Fruit fly (Drosophila melanogaster) whole organism, embryonic: ENCODE results near the gene CG14273.

Experiments used
- CG12219 ChIP-seq: fragments of 200-800 bp; sonication (Bioruptor generic); optimal IDR thresholded peaks from 3 replicates; lab custom pipeline; 2018; ENCODE audit warnings: missing biosample characterization, mild to moderate bottlenecking, missing genetic modification characterization
- CG12769 ChIP-seq: fragments of 200-800 bp; sonication (Bioruptor generic); optimal IDR thresholded peaks from 2 replicates; lab custom pipeline; 2019; ENCODE audit warnings: missing biosample characterization, mild to moderate bottlenecking, missing genetic modification characterization, moderate library complexity
- CG13296 ChIP-seq: fragments of 200-800 bp; sonication (Bioruptor generic); optimal IDR thresholded peaks from 3 replicates; lab custom pipeline; 2018; ENCODE audit warnings: missing biosample characterization, mild to moderate bottlenecking, missing genetic modification characterization
- CG14860 ChIP-seq: fragments of 200-800 bp; sonication (Bioruptor generic); IDR thresholded peaks from 3 replicates; pipeline ENCODE4 v1.3.6; 2022; ENCODE audit warnings: missing biosample characterization, missing genetic modification characterization; ENCODE audit not compliant: partially characterized antibody
- CG16813 ChIP-seq: fragments of 200-800 bp; sonication (Bioruptor generic); IDR thresholded peaks from 3 replicates; pipeline ENCODE4 v1.3.6; 2022; ENCODE audit warnings: missing biosample characterization, missing genetic modification characterization; ENCODE audit not compliant: partially characterized antibody
- CG1832 ChIP-seq: fragments of 200-800 bp; sonication (Bioruptor generic); optimal IDR thresholded peaks from 2 replicates; lab custom pipeline; 2017; ENCODE audit warnings: missing biosample characterization, mild to moderate bottlenecking, missing genetic modification characterization, inconsistent platforms
- CG2120 ChIP-seq: fragments of 200-800 bp; sonication (Bioruptor generic); optimal IDR thresholded peaks from 3 replicates; lab custom pipeline; 2016; ENCODE audit warnings: missing biosample characterization, missing genetic modification characterization
- CG2202 ChIP-seq: fragments of 200-800 bp; sonication (Bioruptor generic); optimal IDR thresholded peaks from 2 replicates; lab custom pipeline; 2018; ENCODE audit warnings: missing biosample characterization, mild to moderate bottlenecking, missing genetic modification characterization
- CG2712 ChIP-seq: fragments of 200-800 bp; optimal IDR thresholded peaks from 3 replicates; lab custom pipeline; 2019; ENCODE audit warnings: missing biosample characterization, mild to moderate bottlenecking, missing genetic modification characterization, moderate library complexity
- CG3163 ChIP-seq: fragments of 200-800 bp; sonication (Bioruptor generic); optimal IDR thresholded peaks from 3 replicates; lab custom pipeline; 2016; ENCODE audit warnings: missing biosample characterization, missing genetic modification characterization
- CG32532 ChIP-seq: fragments of 200-800 bp; sonication (Bioruptor generic); IDR thresholded peaks from 2 replicates; pipeline ENCODE4 v1.3.6; 2022; ENCODE audit warnings: missing biosample characterization, missing genetic modification characterization
- CG34422 ChIP-seq: fragments of 200-800 bp; sonication (Bioruptor generic); IDR thresholded peaks from 3 replicates; pipeline ENCODE4 v1.3.6; 2022; ENCODE audit warnings: missing biosample characterization, missing genetic modification characterization
- CG3847 ChIP-seq: fragments of 200-800 bp; sonication (Bioruptor generic); IDR thresholded peaks from 2 replicates; pipeline ENCODE4 v1.3.6; 2022; ENCODE audit warnings: missing biosample characterization, missing genetic modification characterization
- CG4360 ChIP-seq: fragments of 200-800 bp; sonication (Bioruptor generic); IDR thresholded peaks from 2 replicates; pipeline ENCODE4 v1.3.6; 2022; ENCODE audit warnings: missing biosample characterization, missing genetic modification characterization
- CG4424 ChIP-seq: fragments of 200-800 bp; sonication (Bioruptor generic); optimal IDR thresholded peaks from 3 replicates; lab custom pipeline; 2016; ENCODE audit warnings: missing biosample characterization, missing genetic modification characterization
- CG4617 ChIP-seq: fragments of 200-800 bp; sonication (Bioruptor generic); optimal IDR thresholded peaks from 3 replicates; lab custom pipeline; 2016; ENCODE audit warnings: missing biosample characterization, missing genetic modification characterization, borderline replicate concordance
- CG5180 ChIP-seq: fragments of 200-800 bp; sonication (Bioruptor generic); optimal IDR thresholded peaks from 3 replicates; lab custom pipeline; 2017; ENCODE audit warnings: missing biosample characterization, missing genetic modification characterization, mild to moderate bottlenecking, moderate library complexity, missing genetic modification reagents
- CG6254 ChIP-seq: fragments of 200-800 bp; sonication (Bioruptor generic); optimal IDR thresholded peaks from 3 replicates; lab custom pipeline; 2017; ENCODE audit warnings: mild to moderate bottlenecking, missing biosample characterization, missing genetic modification reagents, missing genetic modification characterization
- CG6854 ChIP-seq: fragments of 200-800 bp; sonication (Bioruptor generic); optimal IDR thresholded peaks from 3 replicates; lab custom pipeline; 2017; ENCODE audit warnings: missing biosample characterization, mild to moderate bottlenecking, missing genetic modification characterization
- CG7372 ChIP-seq: fragments of 200-800 bp; sonication (Bioruptor generic); IDR thresholded peaks from 2 replicates; pipeline ENCODE4 v1.3.6; 2022; ENCODE audit warnings: missing biosample characterization, missing genetic modification characterization
- D19B ChIP-seq: fragments of 200-800 bp; sonication (Bioruptor generic); optimal IDR thresholded peaks from 2 replicates; lab custom pipeline; 2017; ENCODE audit warnings: missing biosample characterization, mild to moderate bottlenecking, missing genetic modification characterization
- E2f2 ChIP-seq: fragments of 200-800 bp; sonication (Bioruptor generic); IDR thresholded peaks from 2 replicates; pipeline ENCODE4 v1.3.6; 2022; ENCODE audit warnings: missing biosample characterization, missing genetic modification characterization
- H2.0 ChIP-seq: fragments of 200-800 bp; sonication (Bioruptor generic); IDR thresholded peaks from 2 replicates; pipeline ENCODE4 v1.3.6; 2022; ENCODE audit warnings: missing biosample characterization, missing genetic modification characterization
- Hey ChIP-seq: fragments of 200-800 bp; sonication (Bioruptor generic); optimal IDR thresholded peaks from 3 replicates; lab custom pipeline; 2018; ENCODE audit warnings: missing biosample characterization, mild to moderate bottlenecking, missing genetic modification characterization
- Med ChIP-seq: fragments of 200-800 bp; sonication (Bioruptor generic); peaks from one replicate; lab custom pipeline; 2016; ENCODE audit warnings: missing biosample characterization, missing genetic modification characterization, mild to moderate bottlenecking, inconsistent platforms, moderate library complexity
- Nf-YC ChIP-seq: fragments of 200-800 bp; optimal IDR thresholded peaks from 3 replicates; lab custom pipeline; 2019; ENCODE audit warnings: missing biosample characterization, mild to moderate bottlenecking, missing genetic modification characterization, moderate library complexity
- NfI ChIP-seq: fragments of 200-800 bp; sonication (Bioruptor generic); optimal IDR thresholded peaks from 3 replicates; lab custom pipeline; 2018; ENCODE audit warnings: missing biosample characterization, mild to moderate bottlenecking, missing genetic modification characterization, moderate library complexity
- Poxn ChIP-seq: fragments of 200-800 bp; sonication (Bioruptor generic); IDR thresholded peaks from 2 replicates; pipeline ENCODE4 v1.3.6; 2022; ENCODE audit warnings: missing biosample characterization, missing genetic modification characterization
- Ravus ChIP-seq: fragments of 200-800 bp; sonication (Bioruptor generic); IDR thresholded peaks from 2 replicates; pipeline ENCODE4 v1.3.6; 2022; ENCODE audit warnings: missing biosample characterization, missing genetic modification characterization
- Scr ChIP-seq: fragments of 200-800 bp; sonication (Bioruptor generic); IDR thresholded peaks from 2 replicates; pipeline ENCODE4 v1.3.6; 2022; ENCODE audit warnings: missing biosample characterization, missing genetic modification characterization; ENCODE audit not compliant: partially characterized antibody
- TFAM ChIP-seq: fragments of 200-800 bp; sonication (Bioruptor generic); optimal IDR thresholded peaks from 2 replicates; lab custom pipeline; 2017; ENCODE audit warnings: missing biosample characterization, missing genetic modification characterization, inconsistent platforms
- ac ChIP-seq: fragments of 200-800 bp; sonication (Bioruptor generic); optimal IDR thresholded peaks from 3 replicates; lab custom pipeline; 2017; ENCODE audit warnings: missing biosample characterization, mild to moderate bottlenecking, missing genetic modification characterization
- bab2 ChIP-seq: fragments of 200-800 bp; sonication (Bioruptor generic); optimal IDR thresholded peaks from 2 replicates; lab custom pipeline; 2016; ENCODE audit warnings: missing biosample characterization, missing genetic modification characterization
- bigmax ChIP-seq: fragments of 200-800 bp; sonication (Bioruptor generic); optimal IDR thresholded peaks from 2 replicates; lab custom pipeline; 2018; ENCODE audit warnings: missing biosample characterization, mild to moderate bottlenecking, missing genetic modification characterization
- croc ChIP-seq: fragments of 200-800 bp; sonication (Bioruptor generic); conservative IDR thresholded peaks from 3 replicates; pipeline ENCODE4 v1.3.6; 2022; ENCODE audit warnings: missing biosample characterization, missing genetic modification characterization
- esg ChIP-seq: fragments of 200-800 bp; sonication (Bioruptor generic); conservative IDR thresholded peaks from 2 replicates; pipeline ENCODE4 v1.3.6; 2022; ENCODE audit warnings: missing biosample characterization, missing genetic modification characterization
- gfzf ChIP-seq: fragments of 200-800 bp; sonication (Bioruptor generic); optimal IDR thresholded peaks from 2 replicates; lab custom pipeline; 2016; ENCODE audit warnings: missing biosample characterization, mild to moderate bottlenecking, missing genetic modification characterization, moderate library complexity
- hth ChIP-seq: fragments of >200 bp; optimal IDR thresholded peaks from 2 replicates; lab custom pipeline; 2017; ENCODE audit warnings: inconsistent platforms
- kah ChIP-seq: fragments of 200-800 bp; sonication (Bioruptor generic); optimal IDR thresholded peaks from 2 replicates; lab custom pipeline; 2018; ENCODE audit warnings: missing biosample characterization, mild to moderate bottlenecking, missing genetic modification characterization
- mld ChIP-seq: fragments of 200-800 bp; sonication (Bioruptor generic); IDR thresholded peaks from 3 replicates; pipeline ENCODE4 v1.3.6; 2022; ENCODE audit warnings: missing biosample characterization, missing genetic modification characterization; ENCODE audit not compliant: partially characterized antibody
- otp ChIP-seq: fragments of 200-800 bp; sonication (Bioruptor generic); IDR thresholded peaks from 3 replicates; pipeline ENCODE4, ENCODE4 v1.3.6; 2022; ENCODE audit warnings: missing biosample characterization, missing genetic modification characterization
- salm ChIP-seq: fragments of 200-800 bp; sonication (Bioruptor generic); optimal IDR thresholded peaks from 2 replicates; lab custom pipeline; 2018; ENCODE audit warnings: missing biosample characterization, mild to moderate bottlenecking, missing genetic modification characterization
- sc ChIP-seq, 3 experiments: fragments of >200 bp in 2 of 3; fragments of 200-800 bp in 1 of 3; sonication (Bioruptor generic) in 1 of 3; optimal IDR thresholded peaks; 2 replicates in 2 of 3; 3 replicates in 1 of 3; lab custom pipeline; 2017; ENCODE audit warnings: mild to moderate bottlenecking in 1 of 3, missing biosample characterization in 1 of 3, missing genetic modification characterization in 1 of 3, missing genetic modification reagents in 1 of 3
- sens-2 ChIP-seq: fragments of 200-800 bp; sonication (Bioruptor generic); IDR thresholded peaks from 2 replicates; pipeline ENCODE4 v1.3.6; 2022; ENCODE audit warnings: missing biosample characterization, missing genetic modification characterization
- seq ChIP-seq: fragments of 200-800 bp; sonication (Bioruptor generic); IDR thresholded peaks from 2 replicates; pipeline ENCODE4 v1.3.6; 2022; ENCODE audit warnings: missing biosample characterization, missing genetic modification characterization
- tin ChIP-seq: fragments of 200-800 bp; sonication (Bioruptor generic); optimal IDR thresholded peaks from 3 replicates; lab custom pipeline; 2016; ENCODE audit warnings: missing biosample characterization, missing genetic modification characterization
- tup ChIP-seq: fragments of 200-800 bp; sonication (Bioruptor generic); optimal IDR thresholded peaks from 2 replicates; lab custom pipeline; 2016; ENCODE audit warnings: missing biosample characterization, mild to moderate bottlenecking, missing genetic modification characterization, moderate library complexity
- tx ChIP-seq: fragments of 200-800 bp; sonication (Bioruptor generic); optimal IDR thresholded peaks from 2 replicates; lab custom pipeline; 2016; ENCODE audit warnings: missing biosample characterization, missing genetic modification characterization
- wek ChIP-seq: fragments of 200-800 bp; sonication (Bioruptor generic); optimal IDR thresholded peaks from 3 replicates; lab custom pipeline; 2018; ENCODE audit warnings: missing biosample characterization, mild to moderate bottlenecking, missing genetic modification characterization, moderate library complexity

CG14273 gene

dm6 chr2L:8319858-8320525, 22.5 kb upstream of the CG14273 start, which contains the start of the genes mtsh and strat (continued):
- TF ChIP-seq otp (GFP tag; lab: Robert Waterston, UW) (peak; percentile 63; the same call in 1 of the 3 replicates), E2f2 (peak; percentile 96), CG16813 (GFP tag; lab: Robert Waterston, UW) (peak; percentile 51; the same call in 2 of the 3 replicates), Nf-YC (tag; lab: Kevin White, UChicago) (no peak), D19B (GFP tag; lab: Kevin White, UChicago) (peak; percentile 45), CG12219 (GFP tag; lab: Kevin White, UChicago) (peak; percentile 52), tin (GFP tag; lab: Kevin White, UChicago) (peak; percentile 35), CG1832 (GFP tag; lab: Kevin White, UChicago) (no peak), CG6254 (GFP tag; lab: Kevin White, UChicago) (peak; percentile 30), salm (no peak), Poxn (GFP tag; lab: Robert Waterston, UW) (no peak), CG6854 (GFP tag; lab: Kevin White, UChicago) (no peak), NfI (peak; percentile 64), mld (GFP tag; lab: Robert Waterston, UW) (no peak), hth (lab: Kevin White, UChicago) (no peak), CG2712 (tag; lab: Kevin White, UChicago) (peak; percentile 70), Hey (tag; lab: Kevin White, UChicago) (no peak), CG5180 (GFP tag; lab: Kevin White, UChicago) (peak; percentile 9), CG4360 (GFP tag; lab: Robert Waterston, UW) (no peak; the same call in 1 of the 2 replicates), bab2 (GFP tag; lab: Kevin White, UChicago) (peak; percentile 45), CG2120 (GFP tag; lab: Kevin White, UChicago) (peak; percentile 59), H2.0 (GFP tag; lab: Robert Waterston, UW) (no peak; the same call in 1 of the 2 replicates), CG2202 (no peak), tup (no peak), CG12769 (tag; lab: Kevin White, UChicago) (no peak), wek (peak; percentile 3), CG34422 (GFP tag; lab: Robert Waterston, UW) (no peak; the same call in 2 of the 3 replicates), seq (no peak), CG7372 (GFP tag; lab: Robert Waterston, UW) (0 out of 2 replicates have a peak, but pooled peaks have one; percentile 8), esg (GFP tag; lab: Robert Waterston, UW) (no peak), kah (GFP tag; lab: Kevin White, UChicago) (peak; percentile 26), croc (GFP tag; lab: Robert Waterston, UW) (no peak; the same call in 2 of the 3 replicates), CG4617 (GFP tag; lab: Kevin White, UChicago) (peak; percentile 96), gfzf (peak; percentile 50), sc (optimal IDR thresholded peaks at IDR 0.05; lab: Kevin White, UChicago) (no peak), sc (GFP tag; optimal IDR thresholded peaks at IDR 0.05; lab: Kevin White, UChicago) (no peak), CG3847 (GFP tag; lab: Robert Waterston, UW) (peak; percentile 60; the same call in 1 of the 2 replicates), sens-2 (GFP tag; lab: Robert Waterston, UW) (no peak), TFAM (GFP tag; lab: Kevin White, UChicago) (peak; percentile 21), tx (GFP tag; lab: Kevin White, UChicago) (no peak), CG13296 (GFP tag; lab: Kevin White, UChicago) (peak; percentile 81), Med (GFP tag; lab: Kevin White, UChicago) (peak; percentile 95), bigmax (GFP tag; lab: Kevin White, UChicago) (peak; percentile 7), CG14860 (GFP tag; lab: Robert Waterston, UW) (peak; percentile 61; the same call in 2 of the 3 replicates), Ravus (no peak), CG4424 (peak; percentile 47), CG3163 (GFP tag; lab: Kevin White, UChicago) (peak; percentile 11), Scr (peak; percentile 62), CG32532 (GFP tag; lab: Robert Waterston, UW) (peak; percentile 52), ac (peak; percentile 35)
